Fruit fly (Drosophila melanogaster): Measurements from ENCODE around the gene Drsl3.
A peak's percentile ranks its signal among the peaks of the same experiment; 100 is the strongest.

Gene Drsl3

dm6 chr3L:3300345-3300744 lies 14.5 kb upstream of the Drsl3 start (continued):
- TF ChIP-seq Doc3 (GFP tag; IDR thresholded peaks at IDR 0.05; ENCODE audit: partially characterized antibody) (no peak), H15 (GFP tag; IDR thresholded peaks at IDR 0.05) (peak; percentile 70; the same call in 1 of the 3 replicates), CG12299 (tag; optimal IDR thresholded peaks at IDR 0.05) (peak; percentile 0), NfI (GFP tag; optimal IDR thresholded peaks at IDR 0.05) (peak; percentile 1), repo (GFP tag; optimal IDR thresholded peaks at IDR 0.05) (peak; percentile 55), caup (GFP tag; optimal IDR thresholded peaks at IDR 0.05; ENCODE audit: severe bottlenecking) (peak; percentile 28), CG7839 (tag; optimal IDR thresholded peaks at IDR 0.05) (peak; percentile 59), CG6689 (GFP tag; IDR thresholded peaks at IDR 0.05) (peak; percentile 77), CG31224 (GFP tag; IDR thresholded peaks at IDR 0.05) (peak; percentile 44; the same call in 1 of the 2 replicates), danr (GFP tag; IDR thresholded peaks at IDR 0.05) (0 out of 2 replicates have a peak, but pooled peaks have one; percentile 20), p53 (GFP tag; optimal IDR thresholded peaks at IDR 0.05) (no peak), nom (GFP tag; optimal IDR thresholded peaks at IDR 0.05) (no peak), vfl (GFP tag; optimal IDR thresholded peaks at IDR 0.05) (no peak), rib (GFP tag; IDR thresholded peaks at IDR 0.05) (no peak), chif (GFP tag; optimal IDR thresholded peaks at IDR 0.05) (peak; percentile 37 to 40), emc (GFP tag; optimal IDR thresholded peaks at IDR 0.05) (no peak), zen2 (GFP tag; IDR thresholded peaks at IDR 0.05; ENCODE audit: partially characterized antibody) (no peak), Rx (GFP tag; IDR thresholded peaks at IDR 0.05) (peak; percentile 42; the same call in 1 of the 2 replicates), trem (tag; optimal IDR thresholded peaks at IDR 0.05) (peak; percentile 19), dpn (GFP tag; optimal IDR thresholded peaks at IDR 0.05) (peak; percentile 20 to 58), esg (GFP tag; conservative IDR thresholded peaks at IDR 0.05) (peak; percentile 59), Hr39 (optimal IDR thresholded peaks at IDR 0.05) (no peak), zfh2 (GFP tag; optimal IDR thresholded peaks at IDR 0.05) (no peak), CG4328 (GFP tag; optimal IDR thresholded peaks at IDR 0.05) (no peak), CG11560 (tag; IDR thresholded peaks at IDR 0.05) (0 out of 3 replicates have a peak, but pooled peaks have one; percentile 7), ase (GFP tag; IDR thresholded peaks at IDR 0.05) (peak; percentile 46; the same call in 1 of the 3 replicates), Mes4 (GFP tag; optimal IDR thresholded peaks at IDR 0.05) (peak; percentile 1), klu (GFP tag; IDR thresholded peaks at IDR 0.05) (no peak), CG18476 (GFP tag; optimal IDR thresholded peaks at IDR 0.05) (peak; percentile 30), Pdp1 (GFP tag; optimal IDR thresholded peaks at IDR 0.05) (no peak), HLH3B (GFP tag; IDR thresholded peaks at IDR 0.05) (peak; percentile 76), ci (GFP tag; IDR thresholded peaks at IDR 0.05) (peak; percentile 81), Dek (tag; optimal IDR thresholded peaks at IDR 0.05) (peak; percentile 40), Vsx1 (GFP tag; optimal IDR thresholded peaks at IDR 0.05) (peak; percentile 23), sc (optimal IDR thresholded peaks at IDR 0.05) (no peak), sc (GFP tag; optimal IDR thresholded peaks at IDR 0.05) (peak; percentile 4), CG14860 (GFP tag; IDR thresholded peaks at IDR 0.05; ENCODE audit: partially characterized antibody) (no peak), D (optimal IDR thresholded peaks at IDR 0.05) (no peak), D (GFP tag; optimal IDR thresholded peaks at IDR 0.05) (peak; percentile 53), CG17802 (tag; optimal IDR thresholded peaks at IDR 0.05) (peak; percentile 4), CG10366 (GFP tag; IDR thresholded peaks at IDR 0.05) (peak; percentile 74), gro (GFP tag; optimal IDR thresholded peaks at IDR 0.05) (no peak), Fer2 (tag; optimal IDR thresholded peaks at IDR 0.05) (no peak), HLHmδ (GFP tag; optimal IDR thresholded peaks at IDR 0.05) (no peak), Nf-YA (GFP tag; IDR thresholded peaks at IDR 0.05) (no peak), CG10462 (GFP tag; optimal IDR thresholded peaks at IDR 0.05) (no peak), Oaz (GFP tag; IDR thresholded peaks at IDR 0.05) (peak; percentile 67), CG9437 (GFP tag; optimal IDR thresholded peaks at IDR 0.05) (peak; percentile 37), B-H1 (GFP tag; IDR thresholded peaks at IDR 0.05) (peak; percentile 74), CG6765 (GFP tag; optimal IDR thresholded peaks at IDR 0.05) (no peak), nmo (GFP tag; optimal IDR thresholded peaks at IDR 0.05) (peak; percentile 52), CG2678 (tag; optimal IDR thresholded peaks at IDR 0.05) (peak; percentile 77)
